Worm (Caenorhabditis elegans) whole organism, L1 larva: ENCODE results near the gene cutl-11.

Experiments used
- nhr-12 ChIP-seq: sonication (generic microtip); optimal IDR thresholded peaks from 2 replicates; lab custom pipeline; 2017; ENCODE audit warnings: missing biosample characterization, missing genetic modification characterization
- sptf-1 ChIP-seq: fragments of 150-350 bp; optimal IDR thresholded peaks from 2 replicates; lab custom pipeline; 2014; ENCODE audit warnings: missing biosample characterization, missing genetic modification characterization

DNA sequence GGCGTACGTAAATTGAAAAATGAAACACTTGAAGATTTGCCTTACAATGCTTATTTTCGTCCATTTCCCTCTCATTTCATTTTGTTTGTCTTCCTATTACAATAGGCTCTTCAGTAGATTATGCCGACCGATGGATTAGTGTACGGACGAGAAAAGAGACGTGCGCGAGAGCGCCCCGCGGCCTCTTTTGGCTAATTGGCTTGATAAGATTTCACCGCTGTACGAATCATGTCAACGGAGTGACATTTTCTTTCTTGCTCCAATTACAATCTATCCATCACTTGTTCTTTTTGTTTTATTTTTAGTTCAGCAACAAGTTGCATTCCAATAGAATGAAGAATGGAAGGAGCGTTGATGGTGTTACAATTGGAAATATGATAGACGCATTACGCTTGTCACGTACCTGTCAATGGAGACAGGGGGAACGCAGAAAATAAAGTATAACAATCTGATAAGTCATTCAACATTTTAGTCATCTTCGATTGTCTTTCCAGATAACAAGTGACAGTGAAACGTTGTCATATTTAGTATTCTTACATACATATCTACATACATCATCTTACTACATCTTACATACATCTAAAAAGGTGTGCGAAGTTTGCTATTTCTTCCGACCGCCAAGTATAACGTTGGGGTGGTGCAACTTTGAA, 42.4 kb downstream of the cutl-11 start:
- TF ChIP-seq sptf-1, result no peak
- TF ChIP-seq nhr-12 (tag; lab: Kevin White, UChicago), result no peak
